Fruit fly (Drosophila melanogaster): ENCODE measurements around the gene vas.

vas gene

DNA sequence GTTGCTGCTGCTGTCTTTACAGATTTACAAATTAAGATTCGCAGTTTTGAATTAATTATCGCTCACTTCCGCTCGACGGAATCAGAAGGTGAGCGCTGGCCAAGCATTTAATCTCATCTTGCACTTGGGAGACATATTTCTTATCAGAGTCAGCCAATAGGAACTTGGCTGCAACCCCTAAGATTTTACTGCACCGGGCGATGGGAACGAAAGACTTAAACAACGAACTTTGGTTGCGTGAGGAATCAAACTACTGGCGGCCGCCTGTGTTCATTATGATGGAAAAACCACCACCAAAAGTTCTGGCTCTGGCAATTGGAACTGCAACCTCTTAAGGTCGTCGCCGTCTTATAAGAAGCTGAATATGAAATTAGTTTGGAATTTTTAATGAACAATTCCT is 17.7 kb upstream of the vas start:
- TF ChIP-seq Rel (GFP tag; optimal IDR thresholded peaks at IDR 0.05) (no peak), Rel (tag; optimal IDR thresholded peaks at IDR 0.05) (no peak), Vsx2 (GFP tag; optimal IDR thresholded peaks at IDR 0.05; ENCODE audit: partially characterized antibody) (no peak), dl (GFP tag; optimal IDR thresholded peaks at IDR 0.05; ENCODE audit: insufficient read depth in 1 of 2, partially characterized antibody in 2 of 2) (no peak), CG9705 (GFP tag; optimal IDR thresholded peaks at IDR 0.05) (no peak), h (GFP tag; optimal IDR thresholded peaks at IDR 0.05) (no peak), fru (GFP tag; optimal IDR thresholded peaks at IDR 0.05) (no peak), Hr83 (GFP tag; optimal IDR thresholded peaks at IDR 0.05; ENCODE audit: poor library complexity, severe bottlenecking) (no peak), usp (GFP tag; optimal IDR thresholded peaks at IDR 0.05) (no peak), foxo (GFP tag; optimal IDR thresholded peaks at IDR 0.05) (no peak), CG32264 (GFP tag; optimal IDR thresholded peaks at IDR 0.05) (no peak)

DNA sequence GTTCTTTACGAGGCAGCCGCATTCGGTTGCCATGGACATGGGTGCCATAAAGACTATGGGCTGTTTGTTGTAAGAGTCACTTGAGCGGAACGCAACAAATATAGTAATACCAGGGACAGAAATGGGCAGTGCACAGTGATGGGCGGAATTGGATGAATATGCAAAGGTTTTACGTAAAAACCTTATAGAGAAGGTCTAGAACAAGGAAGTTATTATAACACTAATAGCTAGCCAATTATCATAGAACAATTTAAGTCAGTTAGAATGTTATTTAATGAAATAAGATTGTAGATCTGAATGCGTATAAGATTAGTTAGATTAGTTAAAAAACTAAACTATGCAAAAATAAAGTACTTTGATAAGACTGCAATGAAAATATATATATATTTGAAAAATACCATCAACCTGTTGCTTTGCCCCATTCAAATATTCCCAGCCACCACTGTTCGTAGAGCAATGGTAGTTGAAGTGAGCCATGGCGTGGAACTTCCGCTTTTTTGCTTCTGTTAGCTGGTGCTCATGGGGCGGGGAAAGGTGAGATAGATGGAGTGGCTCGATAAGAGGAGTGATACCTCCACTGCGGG is 8.6 kb upstream of the vas start:
- TF ChIP-seq Hnf4 (GFP tag; optimal IDR thresholded peaks at IDR 0.05) (no peak), OdsH (GFP tag; optimal IDR thresholded peaks at IDR 0.05) (no peak), h (GFP tag; optimal IDR thresholded peaks at IDR 0.05) (no peak), woc (GFP tag; optimal IDR thresholded peaks at IDR 0.05) (no peak), foxo (GFP tag; optimal IDR thresholded peaks at IDR 0.05) (no peak), tai (GFP tag; optimal IDR thresholded peaks at IDR 0.05) (no peak), dsf (GFP tag; optimal IDR thresholded peaks at IDR 0.05; ENCODE audit: borderline replicate concordance) (no peak), Mio (GFP tag; optimal IDR thresholded peaks at IDR 0.05) (no peak), usp (GFP tag; optimal IDR thresholded peaks at IDR 0.05) (no peak), ey (GFP tag; optimal IDR thresholded peaks at IDR 0.05) (no peak), CG9705 (GFP tag; optimal IDR thresholded peaks at IDR 0.05) (no peak), jim (GFP tag; optimal IDR thresholded peaks at IDR 0.05) (no peak), brk (GFP tag; optimal IDR thresholded peaks at IDR 0.05) (no peak), lola (GFP tag; optimal IDR thresholded peaks at IDR 0.05) (no peak), sv (GFP tag; optimal IDR thresholded peaks at IDR 0.05) (no peak)

dm6 chr2L:15055105-15055504 is 6.4 kb upstream of the vas start:
- TF ChIP-seq psq (GFP tag; optimal IDR thresholded peaks at IDR 0.05) (no peak), fru (GFP tag; optimal IDR thresholded peaks at IDR 0.05) (no peak), Hr78 (GFP tag; optimal IDR thresholded peaks at IDR 0.05) (no peak), ey (GFP tag; optimal IDR thresholded peaks at IDR 0.05) (no peak), Dfd (GFP tag; optimal IDR thresholded peaks at IDR 0.05) (no peak), tai (GFP tag; optimal IDR thresholded peaks at IDR 0.05) (no peak)

- no peak for TF ChIP-seq Abd-B (GFP tag; optimal IDR thresholded peaks at IDR 0.05)
- peak; percentile 75 for TF ChIP-seq dmrt93B (GFP tag; optimal IDR thresholded peaks at IDR 0.05)
- TF ChIP-seq Hr83 (GFP tag; optimal IDR thresholded peaks at IDR 0.05; ENCODE audit: poor library complexity, severe bottlenecking) = peak; percentile 19
- peak; percentile 62 for TF ChIP-seq CG9705 (GFP tag; optimal IDR thresholded peaks at IDR 0.05)
- no peak for TF ChIP-seq GATAd (GFP tag; optimal IDR thresholded peaks at IDR 0.05)
- TF ChIP-seq dsf (GFP tag; optimal IDR thresholded peaks at IDR 0.05; ENCODE audit: borderline replicate concordance) = no peak
- peak; percentile 84 for TF ChIP-seq HLH106 (tag; optimal IDR thresholded peaks at IDR 0.05)
- peak in 1 of 2 experiments; percentile 88 for TF ChIP-seq foxo (GFP tag; optimal IDR thresholded peaks at IDR 0.05)
- TF ChIP-seq Dfd (GFP tag; optimal IDR thresholded peaks at IDR 0.05) = no peak
- TF ChIP-seq Rel (GFP tag; optimal IDR thresholded peaks at IDR 0.05) = no peak
- peak; percentile 13 for TF ChIP-seq Rel (tag; optimal IDR thresholded peaks at IDR 0.05)
- peak; percentile 89 for TF ChIP-seq Dif (GFP tag; optimal IDR thresholded peaks at IDR 0.05; ENCODE audit: partially characterized antibody)
- peak; percentile 66 for TF ChIP-seq Hnf4 (GFP tag; optimal IDR thresholded peaks at IDR 0.05)
- no peak for TF ChIP-seq pan (optimal IDR thresholded peaks at IDR 0.05)
- TF ChIP-seq psq (GFP tag; optimal IDR thresholded peaks at IDR 0.05) = peak; percentile 81
- peak; percentile 85 for TF ChIP-seq rgr (GFP tag; optimal IDR thresholded peaks at IDR 0.05)
- no peak for TF ChIP-seq Myc (optimal IDR thresholded peaks at IDR 0.05)
- peak; percentile 80 for TF ChIP-seq fru (GFP tag; optimal IDR thresholded peaks at IDR 0.05)
- TF ChIP-seq lola (GFP tag; optimal IDR thresholded peaks at IDR 0.05) = no peak
- TF ChIP-seq OdsH (GFP tag; optimal IDR thresholded peaks at IDR 0.05) = peak; percentile 81
- TF ChIP-seq CG32264 (GFP tag; optimal IDR thresholded peaks at IDR 0.05) = no peak
- peak; percentile 65 for TF ChIP-seq Vsx2 (GFP tag; optimal IDR thresholded peaks at IDR 0.05; ENCODE audit: partially characterized antibody)
- TF ChIP-seq usp (GFP tag; optimal IDR thresholded peaks at IDR 0.05) = no peak
- TF ChIP-seq h (GFP tag; optimal IDR thresholded peaks at IDR 0.05) = peak; percentile 84
- TF ChIP-seq ey (GFP tag; optimal IDR thresholded peaks at IDR 0.05) = peak; percentile 69
- peak; percentile 70 for TF ChIP-seq br (GFP tag; optimal IDR thresholded peaks at IDR 0.05)
- TF ChIP-seq dl (GFP tag; optimal IDR thresholded peaks at IDR 0.05; ENCODE audit: insufficient read depth in 1 of 2, partially characterized antibody in 2 of 2) = peak; percentile 24 to 85
- no peak for TF ChIP-seq Mio (GFP tag; optimal IDR thresholded peaks at IDR 0.05)
- TF ChIP-seq jim (GFP tag; optimal IDR thresholded peaks at IDR 0.05) = no peak
- TF ChIP-seq Jra (GFP tag; optimal IDR thresholded peaks at IDR 0.05) = peak; percentile 6
- TF ChIP-seq N (GFP tag; optimal IDR thresholded peaks at IDR 0.05) = peak; percentile 43
- TF ChIP-seq sage (GFP tag; optimal IDR thresholded peaks at IDR 0.05) = peak; percentile 60
- TF ChIP-seq woc (GFP tag; optimal IDR thresholded peaks at IDR 0.05) = peak; percentile 79
- peak; percentile 61 for TF ChIP-seq brk (GFP tag; optimal IDR thresholded peaks at IDR 0.05)
- TF ChIP-seq Sp1 (GFP tag; optimal IDR thresholded peaks at IDR 0.05) = peak; percentile 83
- TF ChIP-seq Hr78 (GFP tag; optimal IDR thresholded peaks at IDR 0.05) = no peak
These were observed 4.9 kb upstream of the vas start for dm6 chr2L:15056359-15057220.
